Fruit fly (Drosophila melanogaster) whole organism, embryonic: ENCODE data around the gene CG3434.

Experiments used
- Adf1 ChIP-seq: fragments of 200-800 bp; sonication (Bioruptor generic); IDR thresholded peaks from 2 replicates; pipeline ENCODE4 v1.3.6; 2022; ENCODE audit warnings: missing biosample characterization, missing genetic modification characterization
- Atf3 ChIP-seq: fragments of 200-800 bp; sonication (Bioruptor generic); optimal IDR thresholded peaks from 3 replicates; lab custom pipeline; 2016; ENCODE audit warnings: missing biosample characterization, missing genetic modification characterization
- CG10209 ChIP-seq: fragments of 200-800 bp; sonication (Bioruptor generic); optimal IDR thresholded peaks from 3 replicates; lab custom pipeline; 2017; ENCODE audit warnings: missing biosample characterization, mild to moderate bottlenecking, missing genetic modification characterization, missing genetic modification reagents
- CG12391 ChIP-seq: fragments of 200-800 bp; sonication (Bioruptor generic); optimal IDR thresholded peaks from 3 replicates; lab custom pipeline; 2018; ENCODE audit warnings: missing biosample characterization, mild to moderate bottlenecking, missing genetic modification characterization, moderate library complexity
- CG12659 ChIP-seq: fragments of 200-800 bp; sonication (Bioruptor generic); optimal IDR thresholded peaks from 3 replicates; lab custom pipeline; 2017; ENCODE audit warnings: mild to moderate bottlenecking, missing biosample characterization, missing genetic modification reagents, missing genetic modification characterization
- CG13624 ChIP-seq: fragments of 200-800 bp; sonication (Bioruptor generic); optimal IDR thresholded peaks from 2 replicates; lab custom pipeline; 2016; ENCODE audit warnings: missing biosample characterization, missing genetic modification characterization
- CG18764 ChIP-seq: fragments of 200-800 bp; sonication (Bioruptor generic); optimal IDR thresholded peaks from 3 replicates; lab custom pipeline; 2016; ENCODE audit warnings: missing biosample characterization, missing genetic modification characterization
- CG2120 ChIP-seq: fragments of 200-800 bp; sonication (Bioruptor generic); optimal IDR thresholded peaks from 3 replicates; lab custom pipeline; 2016; ENCODE audit warnings: missing biosample characterization, missing genetic modification characterization
- CG2199 ChIP-seq: fragments of 200-800 bp; sonication (Bioruptor generic); IDR thresholded peaks from 3 replicates; pipeline ENCODE4 v1.3.6; 2022; ENCODE audit warnings: missing biosample characterization, missing genetic modification characterization
- CG32767 ChIP-seq: fragments of 200-800 bp; sonication (Bioruptor generic); IDR thresholded peaks from 2 replicates; pipeline ENCODE4 v1.3.6; 2022; ENCODE audit warnings: missing biosample characterization, missing genetic modification characterization
- CG43689 ChIP-seq: fragments of 200-800 bp; sonication (Bioruptor generic); IDR thresholded peaks from 2 replicates; pipeline ENCODE4 v1.3.6; 2022; ENCODE audit warnings: missing biosample characterization, missing genetic modification characterization
- CG6689 ChIP-seq: fragments of 200-800 bp; sonication (Bioruptor generic); IDR thresholded peaks from 2 replicates; pipeline ENCODE4 v1.3.6; 2022; ENCODE audit warnings: missing biosample characterization, missing genetic modification characterization
- CG8765 ChIP-seq: fragments of 200-800 bp; sonication (Bioruptor generic); IDR thresholded peaks from 2 replicates; pipeline ENCODE4 v1.3.6; 2022; ENCODE audit warnings: missing biosample characterization, missing genetic modification characterization
- CHES-1-like ChIP-seq: fragments of 200-800 bp; sonication (Bioruptor generic); optimal IDR thresholded peaks from 2 replicates; lab custom pipeline; 2016; ENCODE audit warnings: missing biosample characterization, missing genetic modification characterization
- D19A ChIP-seq: fragments of 200-800 bp; optimal IDR thresholded peaks from 3 replicates; lab custom pipeline; 2019; ENCODE audit warnings: missing biosample characterization, mild to moderate bottlenecking, missing genetic modification characterization, moderate library complexity
- D19B ChIP-seq: fragments of 200-800 bp; sonication (Bioruptor generic); optimal IDR thresholded peaks from 2 replicates; lab custom pipeline; 2017; ENCODE audit warnings: missing biosample characterization, mild to moderate bottlenecking, missing genetic modification characterization
- Gug ChIP-seq: fragments of 200-800 bp; sonication (Bioruptor generic); IDR thresholded peaks from 4 replicates; pipeline ENCODE4 v1.3.6; 2022; ENCODE audit warnings: missing biosample characterization, missing genetic modification characterization
- Hand ChIP-seq: fragments of 200-800 bp; sonication (Bioruptor generic); optimal IDR thresholded peaks from 2 replicates; lab custom pipeline; 2017; ENCODE audit warnings: mild to moderate bottlenecking, missing biosample characterization, missing genetic modification reagents, missing genetic modification characterization
- Lim3 ChIP-seq: fragments of 200-800 bp; sonication (Bioruptor generic); IDR thresholded peaks from 2 replicates; pipeline ENCODE4 v1.3.6; 2022; ENCODE audit warnings: missing biosample characterization, missing genetic modification characterization
- Med ChIP-seq: fragments of 200-800 bp; sonication (Bioruptor generic); peaks from one replicate; lab custom pipeline; 2016; ENCODE audit warnings: missing biosample characterization, missing genetic modification characterization, mild to moderate bottlenecking, inconsistent platforms, moderate library complexity
- Mes4 ChIP-seq: fragments of 200-800 bp; sonication (Bioruptor generic); optimal IDR thresholded peaks from 2 replicates; lab custom pipeline; 2016; ENCODE audit warnings: missing biosample characterization, missing genetic modification characterization
- Myb ChIP-seq: fragments of 200-800 bp; sonication (Bioruptor generic); optimal IDR thresholded peaks from 2 replicates; lab custom pipeline; 2016; ENCODE audit warnings: missing biosample characterization, missing genetic modification characterization
- NFAT ChIP-seq: fragments of 200-800 bp; sonication (Bioruptor generic); IDR thresholded peaks from 2 replicates; pipeline ENCODE4 v1.3.6; 2022; ENCODE audit warnings: missing biosample characterization, missing genetic modification characterization
- Trl ChIP-seq, 3 experiments: fragments of >200 bp in 2 of 3; fragments of 200-800 bp in 1 of 3; sonication (Bioruptor generic) in 1 of 3; optimal IDR thresholded peaks; 2 replicates in 1 of 3; 3 replicates in 2 of 3; lab custom pipeline; 2016 to 2017; ENCODE audit warnings: missing biosample characterization in 1 of 3, missing genetic modification characterization in 1 of 3
- ara ChIP-seq: fragments of 200-800 bp; sonication (Bioruptor generic); IDR thresholded peaks from 2 replicates; pipeline ENCODE4 v1.3.6; 2022; ENCODE audit warnings: missing biosample characterization, missing genetic modification characterization
- ato ChIP-seq: fragments of 200-800 bp; sonication (Bioruptor generic); IDR thresholded peaks from 2 replicates; pipeline ENCODE4 v1.3.6; 2022; ENCODE audit warnings: missing biosample characterization, missing genetic modification characterization; ENCODE audit not compliant: partially characterized antibody
- caup ChIP-seq: fragments of 200-800 bp; sonication (Bioruptor generic); optimal IDR thresholded peaks from 3 replicates; lab custom pipeline; 2017; ENCODE audit warnings: missing biosample characterization, mild to moderate bottlenecking, missing genetic modification characterization, moderate library complexity; ENCODE audit not compliant: severe bottlenecking
- cg ChIP-seq: fragments of 200-800 bp; sonication (Bioruptor generic); optimal IDR thresholded peaks from 3 replicates; lab custom pipeline; 2019; ENCODE audit warnings: missing biosample characterization, mild to moderate bottlenecking, missing genetic modification characterization, moderate library complexity
- crol ChIP-seq: fragments of 200-800 bp; sonication (Bioruptor generic); IDR thresholded peaks from 2 replicates; pipeline ENCODE4 v1.3.6; 2022; ENCODE audit warnings: missing biosample characterization, missing genetic modification characterization
- ems ChIP-seq: fragments of 200-800 bp; sonication (Bioruptor generic); optimal IDR thresholded peaks from 3 replicates; lab custom pipeline; 2016; ENCODE audit warnings: missing biosample characterization, missing genetic modification characterization
- fd3F ChIP-seq: fragments of 200-800 bp; sonication (Bioruptor generic); optimal IDR thresholded peaks from 2 replicates; lab custom pipeline; 2018; ENCODE audit warnings: missing biosample characterization, mild to moderate bottlenecking, missing genetic modification characterization, moderate library complexity
- ftz-f1 ChIP-seq: fragments of 200-800 bp; sonication (Bioruptor generic); optimal IDR thresholded peaks from 2 replicates; lab custom pipeline; 2016; ENCODE audit warnings: missing biosample characterization, missing genetic modification characterization
- gcm ChIP-seq: fragments of 200-800 bp; sonication (Bioruptor generic); optimal IDR thresholded peaks from 2 replicates; lab custom pipeline; 2019; ENCODE audit warnings: missing biosample characterization, mild to moderate bottlenecking, missing genetic modification characterization, moderate library complexity
- insv ChIP-seq, 2 experiments: fragments of 200-800 bp; sonication (Bioruptor generic); optimal IDR thresholded peaks; 3 replicates each; lab custom pipeline; 2016 to 2018; ENCODE audit warnings: missing biosample characterization in 2 of 2, missing genetic modification characterization in 2 of 2
- lilli ChIP-seq: fragments of 200-800 bp; sonication (Bioruptor generic); optimal IDR thresholded peaks from 3 replicates; lab custom pipeline; 2016; ENCODE audit warnings: missing biosample characterization, missing genetic modification characterization
- mam ChIP-seq: fragments of 200-800 bp; sonication (Bioruptor generic); optimal IDR thresholded peaks from 3 replicates; lab custom pipeline; 2016; ENCODE audit warnings: missing biosample characterization, missing genetic modification characterization
- nerfin-1 ChIP-seq: fragments of 200-800 bp; sonication (Bioruptor generic); optimal IDR thresholded peaks from 3 replicates; lab custom pipeline; 2019; ENCODE audit warnings: missing biosample characterization, mild to moderate bottlenecking, missing genetic modification characterization, moderate library complexity
- pzg ChIP-seq: fragments of 200-800 bp; sonication (Bioruptor generic); optimal IDR thresholded peaks from 3 replicates; lab custom pipeline; 2018; ENCODE audit warnings: missing biosample characterization, mild to moderate bottlenecking, missing genetic modification characterization, moderate library complexity
- row ChIP-seq: fragments of 200-800 bp; sonication (Bioruptor generic); IDR thresholded peaks from 3 replicates; pipeline ENCODE4 v1.3.6; 2022; ENCODE audit warnings: missing biosample characterization, missing genetic modification characterization
- sd ChIP-seq: fragments of 200-800 bp; sonication (Bioruptor generic); optimal IDR thresholded peaks from 3 replicates; lab custom pipeline; 2018; ENCODE audit warnings: missing biosample characterization, mild to moderate bottlenecking, missing genetic modification characterization, moderate library complexity
- sisA ChIP-seq: fragments of 200-800 bp; sonication (Bioruptor generic); IDR thresholded peaks from 2 replicates; pipeline ENCODE4 v1.3.6; 2022; ENCODE audit warnings: missing biosample characterization, missing genetic modification characterization
- sob ChIP-seq: fragments of 200-800 bp; sonication (Bioruptor generic); IDR thresholded peaks from 2 replicates; pipeline ENCODE4 v1.3.6; 2022; ENCODE audit warnings: missing biosample characterization, missing genetic modification characterization
- sr ChIP-seq: fragments of 200-800 bp; sonication (Bioruptor generic); IDR thresholded peaks from 3 replicates; pipeline ENCODE4 v1.3.6; 2022; ENCODE audit warnings: missing biosample characterization, missing genetic modification characterization
- stwl ChIP-seq: fragments of 200-800 bp; sonication (Bioruptor generic); optimal IDR thresholded peaks from 3 replicates; lab custom pipeline; 2018; ENCODE audit warnings: missing biosample characterization, mild to moderate bottlenecking, missing genetic modification characterization, moderate library complexity
- twi ChIP-seq: fragments of 200-800 bp; optimal IDR thresholded peaks from 2 replicates; lab custom pipeline; 2019; ENCODE audit warnings: missing biosample characterization, mild to moderate bottlenecking, missing genetic modification characterization, moderate library complexity
- wek ChIP-seq: fragments of 200-800 bp; sonication (Bioruptor generic); optimal IDR thresholded peaks from 3 replicates; lab custom pipeline; 2018; ENCODE audit warnings: missing biosample characterization, mild to moderate bottlenecking, missing genetic modification characterization, moderate library complexity

Gene CG3434

dm6 chr3L:9432810-9433587, 27.6 kb downstream of the CG3434 start (continued):
- no peak for TF ChIP-seq Myb
- peak; percentile 12; the same call in 1 of the 2 replicates for TF ChIP-seq Adf1
- no peak for TF ChIP-seq CG6689

dm6 chr3L:9431848-9432623, 28.6 kb downstream of the CG3434 start:
- no peak for TF ChIP-seq wek (GFP tag; lab: Kevin White, UChicago)
- TF ChIP-seq ato (GFP tag; lab: Robert Waterston, UW): peak; percentile 26; the same call in 1 of the 2 replicates
- TF ChIP-seq nerfin-1: no peak
- 0 out of 2 replicates have a peak, but pooled peaks have one; percentile 13 for TF ChIP-seq CG32767 (GFP tag; lab: Robert Waterston, UW)
- TF ChIP-seq CG43689 (GFP tag; lab: Robert Waterston, UW): no peak
- no peak for TF ChIP-seq pzg (GFP tag; lab: Kevin White, UChicago)
- no peak for TF ChIP-seq Hand
- TF ChIP-seq CG10209 (GFP tag; lab: Kevin White, UChicago): no peak
- no peak for TF ChIP-seq Gug
- no peak for TF ChIP-seq insv (GFP tag; optimal IDR thresholded peaks at IDR 0.05; lab: Kevin White, UChicago)
- TF ChIP-seq CG12391: no peak
- TF ChIP-seq CHES-1-like (GFP tag; lab: Kevin White, UChicago): no peak
- peak; percentile 22; the same call in 1 of the 2 replicates for TF ChIP-seq sob
- peak; percentile 64; the same call in 2 of the 3 replicates for TF ChIP-seq CG2199 (GFP tag; lab: Robert Waterston, UW)
- no peak for TF ChIP-seq stwl (tag; lab: Kevin White, UChicago)
- no peak for TF ChIP-seq Lim3 (GFP tag; lab: Robert Waterston, UW)
- 0 out of 3 replicates have a peak, but pooled peaks have one; percentile 37 for TF ChIP-seq row (GFP tag; lab: Robert Waterston, UW)
- no peak for TF ChIP-seq ems
- TF ChIP-seq ara (GFP tag; lab: Robert Waterston, UW): 0 out of 2 replicates have a peak, but pooled peaks have one; percentile 23
- TF ChIP-seq twi (tag; lab: Kevin White, UChicago): no peak
- TF ChIP-seq NFAT (GFP tag; lab: Robert Waterston, UW): peak; percentile 35; the same call in 1 of the 2 replicates
- TF ChIP-seq crol (GFP tag; lab: Robert Waterston, UW): peak; percentile 24; the same call in 1 of the 2 replicates
- TF ChIP-seq CG12659 (GFP tag; lab: Kevin White, UChicago): no peak
- peak; percentile 51 for TF ChIP-seq ftz-f1 (GFP tag; lab: Kevin White, UChicago)
- TF ChIP-seq Med: peak; percentile 59
- peak; percentile 8 for TF ChIP-seq cg
- peak; percentile 55 for TF ChIP-seq D19B
- TF ChIP-seq gcm (GFP tag; lab: Kevin White, UChicago): no peak
- no peak for TF ChIP-seq sisA (GFP tag; lab: Robert Waterston, UW)
- no peak for TF ChIP-seq caup (GFP tag; lab: Kevin White, UChicago)
- peak in 1 of 2 experiments; percentile 44 for TF ChIP-seq Trl (optimal IDR thresholded peaks at IDR 0.05; lab: Kevin White, UChicago)
- TF ChIP-seq Trl (GFP tag; optimal IDR thresholded peaks at IDR 0.05; lab: Kevin White, UChicago): no peak
- no peak for TF ChIP-seq Myb
- TF ChIP-seq lilli: no peak
- no peak for TF ChIP-seq CG8765 (GFP tag; lab: Robert Waterston, UW)
- no peak for TF ChIP-seq Mes4 (GFP tag; lab: Kevin White, UChicago)
- TF ChIP-seq Atf3: no peak
- no peak for TF ChIP-seq CG13624 (GFP tag; lab: Kevin White, UChicago)
- no peak for TF ChIP-seq fd3F (GFP tag; lab: Kevin White, UChicago)
- TF ChIP-seq mam (GFP tag; lab: Kevin White, UChicago): no peak
- TF ChIP-seq sd: peak; percentile 75
- peak; percentile 91 for TF ChIP-seq sr (GFP tag; lab: Robert Waterston, UW)
- TF ChIP-seq D19A: peak; percentile 9
- no peak for TF ChIP-seq CG18764 (GFP tag; lab: Kevin White, UChicago)
- no peak for TF ChIP-seq CG2120
